Worm (Caenorhabditis elegans) whole organism, L1 larva: ENCODE results near the gene pek-1.

Experiments used
- aly-2 ChIP-seq: fragments of 150-350 bp; optimal IDR thresholded peaks from 2 replicates; lab custom pipeline; 2014; ENCODE audit warnings: missing biosample characterization, missing genetic modification characterization
- ama-1 ChIP-seq: fragments of 150-350 bp; optimal IDR thresholded peaks from 2 replicates; lab custom pipeline; 2014
- dsc-1 ChIP-seq: sonication (generic microtip); optimal IDR thresholded peaks from 2 replicates; lab custom pipeline; 2016; ENCODE audit warnings: mild to moderate bottlenecking, missing genetic modification characterization, missing compliant biosample characterization
- jun-1 ChIP-seq: fragments of 150-350 bp; optimal IDR thresholded peaks from 2 replicates; lab custom pipeline; 2014; ENCODE audit warnings: missing biosample characterization, missing genetic modification reagents, missing genetic modification characterization
- nhr-11 ChIP-seq: fragments of 150-350 bp; optimal IDR thresholded peaks from 2 replicates; lab custom pipeline; 2014; ENCODE audit warnings: missing biosample characterization, missing genetic modification characterization
- nhr-12 ChIP-seq: sonication (generic microtip); optimal IDR thresholded peaks from 2 replicates; lab custom pipeline; 2017; ENCODE audit warnings: missing biosample characterization, missing genetic modification characterization
- nhr-237 ChIP-seq: fragments of 150-350 bp; optimal IDR thresholded peaks from 2 replicates; lab custom pipeline; 2014; ENCODE audit warnings: missing biosample characterization, missing genetic modification characterization
- rnt-1 ChIP-seq: sonication (generic microtip); optimal IDR thresholded peaks from 2 replicates; lab custom pipeline; 2016; ENCODE audit warnings: mild to moderate bottlenecking, missing genetic modification characterization, moderate library complexity, missing compliant biosample characterization
- sox-4 ChIP-seq: sonication (generic microtip); optimal IDR thresholded peaks from 2 replicates; lab custom pipeline; 2016; ENCODE audit warnings: missing genetic modification characterization, missing compliant biosample characterization

DNA sequence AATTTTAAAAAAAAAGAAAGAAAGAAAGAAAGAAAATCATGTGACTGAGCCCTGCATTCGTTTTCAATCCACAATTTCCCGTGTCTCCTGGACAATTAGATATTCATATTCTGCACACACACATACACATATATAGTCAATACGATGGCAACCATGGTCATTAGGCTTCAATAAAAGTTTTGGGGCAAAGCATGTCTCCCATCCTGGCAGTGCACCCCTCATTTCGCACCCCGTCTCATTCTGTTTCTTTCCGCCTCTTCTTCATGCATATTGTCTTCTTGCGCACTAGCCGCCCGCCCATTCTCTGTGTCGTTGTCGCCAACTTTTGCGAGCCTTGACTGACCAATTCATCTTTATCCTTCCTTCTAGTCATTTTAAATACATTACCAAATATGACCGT lies 47.0 kb downstream of the pek-1 start:
- TF ChIP-seq nhr-11 (tag; lab: Kevin White, UChicago) (no peak), nhr-237 (tag; lab: Kevin White, UChicago) (no peak), sox-4 (no peak), dsc-1 (tag; lab: Kevin White, UChicago) (peak; percentile 52), aly-2 (no peak), ama-1 (no peak), nhr-12 (tag; lab: Kevin White, UChicago) (no peak), jun-1 (tag; lab: Kevin White, UChicago) (no peak), rnt-1 (tag; lab: Kevin White, UChicago) (no peak)
